Fruit fly (Drosophila melanogaster) whole organism: ENCODE results near the gene Kap3.

Experiments used
- EcR ChIP-seq, 2 experiments: fragments of >200 bp; optimal IDR thresholded peaks; 2 replicates each; lab custom pipeline; 2017; ENCODE audit warnings: missing biosample characterization in 2 of 2, missing genetic modification characterization in 2 of 2, missing genetic modification reagents in 2 of 2
- psq ChIP-seq: fragments of >200 bp; optimal IDR thresholded peaks from 2 replicates; lab custom pipeline; 2017

- no peak for TF ChIP-seq EcR (GFP tag; optimal IDR thresholded peaks at IDR 0.05; lab: Kevin White, UChicago)
- no peak for TF ChIP-seq psq (lab: Kevin White, UChicago)
Measured at dm6 chrX:11322257-11322656, 17.6 kb downstream of the Kap3 start, which contains the start of gene sisA.
